Worm (Caenorhabditis elegans) whole organism, L3 larva: ENCODE measurements around the gene sulp-5.
A peak's percentile ranks its signal among the peaks of the same experiment; 100 is the strongest.

ENCODE experiments used
- ZK546.5 ChIP-seq: sonication (generic microtip); optimal IDR thresholded peaks from 2 replicates; lab custom pipeline; 2017; ENCODE audit warnings: missing biosample characterization, missing genetic modification characterization
- aly-2 ChIP-seq: fragments of 150-350 bp; optimal IDR thresholded peaks from 2 replicates; lab custom pipeline; 2014; ENCODE audit warnings: missing biosample characterization, missing genetic modification characterization
- ama-1 ChIP-seq: fragments of 150-350 bp; optimal IDR thresholded peaks from 2 replicates; lab custom pipeline; 2018
- ceh-16 ChIP-seq: sonication (generic microtip); optimal IDR thresholded peaks from 2 replicates; lab custom pipeline; 2017; ENCODE audit warnings: missing biosample characterization, missing genetic modification characterization
- ceh-82 ChIP-seq: fragments of 150-350 bp; optimal IDR thresholded peaks from 2 replicates; lab custom pipeline; 2014; ENCODE audit warnings: missing biosample characterization, missing genetic modification characterization
- ceh-9 ChIP-seq: sonication (generic microtip); optimal IDR thresholded peaks from 2 replicates; lab custom pipeline; 2018; ENCODE audit warnings: missing biosample characterization, missing genetic modification characterization
- daf-12 ChIP-seq: fragments of 150-350 bp; optimal IDR thresholded peaks from 2 replicates; lab custom pipeline; 2014; ENCODE audit warnings: missing biosample characterization, missing genetic modification reagents, missing genetic modification characterization
- egl-27 ChIP-seq: sonication (generic microtip); optimal IDR thresholded peaks from 4 replicates; lab custom pipeline; 2017; ENCODE audit warnings: missing biosample characterization, missing genetic modification reagents, missing genetic modification characterization
- egl-5 ChIP-seq: fragments of 150-350 bp; optimal IDR thresholded peaks from 2 replicates; lab custom pipeline; 2017; ENCODE audit warnings: missing biosample characterization, missing genetic modification reagents, missing genetic modification characterization, inconsistent platforms
- elt-1 ChIP-seq: fragments of 150-350 bp; optimal IDR thresholded peaks from 2 replicates; lab custom pipeline; 2014; ENCODE audit warnings: missing biosample characterization, missing genetic modification characterization
- elt-2 ChIP-seq: sonication (generic microtip); optimal IDR thresholded peaks from 2 replicates; lab custom pipeline; 2016; ENCODE audit warnings: missing genetic modification reagents, mild to moderate bottlenecking, missing genetic modification characterization, missing compliant biosample characterization
- eor-1 ChIP-seq, 2 experiments: fragments of 150-350 bp; optimal IDR thresholded peaks; 2 replicates each; lab custom pipeline; 2014 to 2018; ENCODE audit warnings: missing biosample characterization in 2 of 2, missing genetic modification characterization in 2 of 2
- fkh-10 ChIP-seq: sonication (generic microtip); optimal IDR thresholded peaks from 2 replicates; lab custom pipeline; 2017; ENCODE audit warnings: missing biosample characterization, missing genetic modification reagents, missing genetic modification characterization
- fkh-2 ChIP-seq: fragments of 150-350 bp; optimal IDR thresholded peaks from 2 replicates; lab custom pipeline; 2014; ENCODE audit warnings: missing biosample characterization, missing genetic modification reagents, missing genetic modification characterization
- fos-1 ChIP-seq: fragments of 150-350 bp; optimal IDR thresholded peaks from 2 replicates; lab custom pipeline; 2014; ENCODE audit warnings: missing biosample characterization, missing genetic modification characterization
- hmg-11 ChIP-seq: sonication (generic microtip); optimal IDR thresholded peaks from 2 replicates; lab custom pipeline; 2016; ENCODE audit warnings: missing genetic modification characterization, missing compliant biosample characterization
- jun-1 ChIP-seq: fragments of 150-350 bp; optimal IDR thresholded peaks from 2 replicates; lab custom pipeline; 2014; ENCODE audit warnings: missing biosample characterization, missing genetic modification reagents, missing genetic modification characterization
- lin-15B ChIP-seq: fragments of 150-350 bp; optimal IDR thresholded peaks from 2 replicates; lab custom pipeline; 2014; ENCODE audit warnings: missing biosample characterization, missing genetic modification characterization
- lin-39 ChIP-seq: fragments of 150-350 bp; optimal IDR thresholded peaks from 2 replicates; lab custom pipeline; 2018; ENCODE audit warnings: missing biosample characterization, missing genetic modification reagents, missing genetic modification characterization
- lsy-12 ChIP-seq: sonication (generic microtip); optimal IDR thresholded peaks from 2 replicates; lab custom pipeline; 2016; ENCODE audit warnings: mild to moderate bottlenecking, missing genetic modification characterization, missing compliant biosample characterization
- mdl-1 ChIP-seq: fragments of 150-350 bp; optimal IDR thresholded peaks from 2 replicates; lab custom pipeline; 2014; ENCODE audit warnings: missing biosample characterization, missing genetic modification characterization
- mml-1 ChIP-seq: fragments of 150-350 bp; sonication (generic microtip); optimal IDR thresholded peaks from 3 replicates; lab custom pipeline; 2014; ENCODE audit warnings: missing biosample characterization, missing genetic modification characterization
- nfya-1 ChIP-seq: sonication (generic microtip); optimal IDR thresholded peaks from 2 replicates; lab custom pipeline; 2017; ENCODE audit warnings: missing genetic modification characterization, mild to moderate bottlenecking, missing compliant biosample characterization, antibody characterized with exemption, moderate library complexity; ENCODE audit not compliant: insufficient read depth
- nhr-23 ChIP-seq: fragments of 150-350 bp; optimal IDR thresholded peaks from 2 replicates; lab custom pipeline; 2014; ENCODE audit warnings: missing biosample characterization, missing genetic modification reagents, missing genetic modification characterization
- nhr-28 ChIP-seq: fragments of 150-350 bp; optimal IDR thresholded peaks from 2 replicates; lab custom pipeline; 2014; ENCODE audit warnings: missing biosample characterization, missing genetic modification characterization
- nhr-43 ChIP-seq: sonication (generic microtip); optimal IDR thresholded peaks from 2 replicates; lab custom pipeline; 2016; ENCODE audit warnings: mild to moderate bottlenecking, missing genetic modification characterization, missing compliant biosample characterization; ENCODE audit not compliant: poor library complexity, severe bottlenecking
- nhr-77 ChIP-seq: fragments of 150-350 bp; optimal IDR thresholded peaks from 2 replicates; lab custom pipeline; 2014; ENCODE audit warnings: missing biosample characterization, missing genetic modification characterization
- pha-4 ChIP-seq: fragments of 150-350 bp; optimal IDR thresholded peaks from 2 replicates; lab custom pipeline; 2014; ENCODE audit warnings: missing biosample characterization, missing genetic modification reagents, missing genetic modification characterization
- pqm-1 ChIP-seq: fragments of 150-350 bp; optimal IDR thresholded peaks from 2 replicates; lab custom pipeline; 2017; ENCODE audit warnings: missing biosample characterization, missing genetic modification characterization, inconsistent platforms
- tbx-2 ChIP-seq: sonication (generic microtip); optimal IDR thresholded peaks from 2 replicates; lab custom pipeline; 2016; ENCODE audit warnings: mild to moderate bottlenecking, missing genetic modification characterization, missing compliant biosample characterization
- unc-39 ChIP-seq: sonication (generic microtip); optimal IDR thresholded peaks from 4 replicates; lab custom pipeline; 2017; ENCODE audit warnings: missing biosample characterization, missing genetic modification characterization
- unc-62 ChIP-seq: fragments of 150-350 bp; sonication (generic microtip); optimal IDR thresholded peaks from 4 replicates; lab custom pipeline; 2014; ENCODE audit warnings: missing biosample characterization, missing genetic modification reagents, missing genetic modification characterization
- ztf-11 ChIP-seq: fragments of 150-350 bp; optimal IDR thresholded peaks from 2 replicates; lab custom pipeline; 2014; ENCODE audit warnings: missing biosample characterization, missing genetic modification characterization
- ztf-4 ChIP-seq: fragments of 150-350 bp; optimal IDR thresholded peaks from 2 replicates; lab custom pipeline; 2014; ENCODE audit warnings: missing biosample characterization, missing genetic modification characterization

The sulp-5 gene

ce11 chrV:11888656-11889055 lies 8.8 kb downstream of the sulp-5 start:
- TF ChIP-seq jun-1 (tag; lab: Kevin White, UChicago) (no peak), nfya-1 (no peak), egl-5 (tag; lab: Kevin White, UChicago) (no peak), ceh-9 (no peak), hmg-11 (tag; lab: Kevin White, UChicago) (no peak), nhr-43 (tag; lab: Kevin White, UChicago) (peak; percentile 16), ZK546.5 (tag; lab: Kevin White, UChicago) (no peak), ama-1 (lab: Kevin White, UChicago) (peak; percentile 97), mml-1 (tag; lab: Kevin White, UChicago) (no peak), egl-27 (tag; lab: Kevin White, UChicago) (no peak), fkh-2 (tag; lab: Kevin White, UChicago) (no peak), ceh-82 (tag; lab: Kevin White, UChicago) (no peak), tbx-2 (tag; lab: Kevin White, UChicago) (no peak), daf-12 (no peak), nhr-77 (tag; lab: Kevin White, UChicago) (no peak), unc-62 (GFP tag; lab: Kevin White, UChicago) (no peak)
- TF ChIP-seq, all 47 proteins: peak for 2

- TF ChIP-seq lin-39 (peak; percentile 45), unc-39 (tag; lab: Kevin White, UChicago) (no peak), nhr-23 (tag; lab: Kevin White, UChicago) (peak; percentile 19), fkh-10 (GFP tag; lab: Kevin White, UChicago) (no peak), pha-4 (tag; lab: Kevin White, UChicago) (peak; percentile 88), nhr-43 (tag; lab: Kevin White, UChicago) (peak; percentile 59), pqm-1 (tag; lab: Kevin White, UChicago) (peak; percentile 49), lsy-12 (tag; lab: Kevin White, UChicago) (peak; percentile 29), ama-1 (lab: Kevin White, UChicago) (peak; percentile 96)
Measured at ce11 chrV:11889115-11889935, 9.5 kb downstream of the sulp-5 start.

- no peak for TF ChIP-seq elt-2 (tag; lab: Kevin White, UChicago)
- no peak for TF ChIP-seq lin-15B (tag; lab: Kevin White, UChicago)
- TF ChIP-seq elt-1 (tag; lab: Kevin White, UChicago): no peak
- TF ChIP-seq aly-2 (tag; lab: Kevin White, UChicago): no peak
- no peak for TF ChIP-seq jun-1 (tag; lab: Kevin White, UChicago)
- TF ChIP-seq ztf-4 (tag; lab: Kevin White, UChicago): no peak
- no peak for TF ChIP-seq fos-1 (tag; lab: Kevin White, UChicago)
- TF ChIP-seq ceh-16 (tag; lab: Kevin White, UChicago): no peak
- no peak for TF ChIP-seq ztf-11 (tag; lab: Kevin White, UChicago)
- no peak for TF ChIP-seq lin-39
- no peak for TF ChIP-seq unc-62 (GFP tag; lab: Kevin White, UChicago)
- TF ChIP-seq nhr-43 (tag; lab: Kevin White, UChicago): no peak
- TF ChIP-seq eor-1 (tag; optimal IDR thresholded peaks at IDR 0.05; lab: Kevin White, UChicago): no peak
- no peak for TF ChIP-seq mdl-1 (tag; lab: Kevin White, UChicago)
- TF ChIP-seq nhr-28: no peak
- no peak for TF ChIP-seq fkh-2 (tag; lab: Kevin White, UChicago)
- no peak for TF ChIP-seq nhr-23 (tag; lab: Kevin White, UChicago)
- TF ChIP-seq, all 47 proteins: peak for 0
Measured at ce11 chrV:11891143-11891862, 11.5 kb downstream of the sulp-5 start, which contains the start of the genes sodh-2 and srx-76. sodh-2 (minus strand) TSS chrV:11891243. srx-76 (plus strand) TSS chrV:11891812.
